Worm (Caenorhabditis elegans) whole organism, L3 larva: ENCODE results near the gene R10E9.3.

Experiments used
- R02D3.7 ChIP-seq: fragments of 150-350 bp; optimal IDR thresholded peaks from 2 replicates; lab custom pipeline; 2014; ENCODE audit warnings: missing biosample characterization, missing genetic modification characterization
- ZK546.5 ChIP-seq: sonication (generic microtip); optimal IDR thresholded peaks from 2 replicates; lab custom pipeline; 2017; ENCODE audit warnings: missing biosample characterization, missing genetic modification characterization
- aly-2 ChIP-seq: fragments of 150-350 bp; optimal IDR thresholded peaks from 2 replicates; lab custom pipeline; 2014; ENCODE audit warnings: missing biosample characterization, missing genetic modification characterization
- ama-1 ChIP-seq: fragments of 150-350 bp; optimal IDR thresholded peaks from 2 replicates; lab custom pipeline; 2018
- ceh-16 ChIP-seq: sonication (generic microtip); optimal IDR thresholded peaks from 2 replicates; lab custom pipeline; 2017; ENCODE audit warnings: missing biosample characterization, missing genetic modification characterization
- ceh-28 ChIP-seq: fragments of 150-350 bp; optimal IDR thresholded peaks from 2 replicates; lab custom pipeline; 2014; ENCODE audit warnings: missing biosample characterization, missing genetic modification reagents, missing genetic modification characterization
- ceh-82 ChIP-seq: fragments of 150-350 bp; optimal IDR thresholded peaks from 2 replicates; lab custom pipeline; 2014; ENCODE audit warnings: missing biosample characterization, missing genetic modification characterization
- ceh-9 ChIP-seq: sonication (generic microtip); optimal IDR thresholded peaks from 2 replicates; lab custom pipeline; 2018; ENCODE audit warnings: missing biosample characterization, missing genetic modification characterization
- daf-12 ChIP-seq: fragments of 150-350 bp; optimal IDR thresholded peaks from 2 replicates; lab custom pipeline; 2014; ENCODE audit warnings: missing biosample characterization, missing genetic modification reagents, missing genetic modification characterization
- egl-27 ChIP-seq: sonication (generic microtip); optimal IDR thresholded peaks from 4 replicates; lab custom pipeline; 2017; ENCODE audit warnings: missing biosample characterization, missing genetic modification reagents, missing genetic modification characterization
- egl-5 ChIP-seq: fragments of 150-350 bp; optimal IDR thresholded peaks from 2 replicates; lab custom pipeline; 2017; ENCODE audit warnings: missing biosample characterization, missing genetic modification reagents, missing genetic modification characterization, inconsistent platforms
- elt-1 ChIP-seq: fragments of 150-350 bp; optimal IDR thresholded peaks from 2 replicates; lab custom pipeline; 2014; ENCODE audit warnings: missing biosample characterization, missing genetic modification characterization
- elt-2 ChIP-seq: sonication (generic microtip); optimal IDR thresholded peaks from 2 replicates; lab custom pipeline; 2016; ENCODE audit warnings: missing genetic modification reagents, mild to moderate bottlenecking, missing genetic modification characterization, missing compliant biosample characterization
- elt-3 ChIP-seq, 3 experiments: fragments of 150-350 bp in 1 of 3; sonication (generic microtip) in 2 of 3; optimal IDR thresholded peaks; 2 replicates in 2 of 3; 4 replicates in 1 of 3; lab custom pipeline; 2014 to 2017; ENCODE audit warnings: missing biosample characterization in 3 of 3, missing genetic modification characterization in 3 of 3
- eor-1 ChIP-seq, 2 experiments: fragments of 150-350 bp; optimal IDR thresholded peaks; 2 replicates each; lab custom pipeline; 2014 to 2018; ENCODE audit warnings: missing biosample characterization in 2 of 2, missing genetic modification characterization in 2 of 2
- fkh-10 ChIP-seq: sonication (generic microtip); optimal IDR thresholded peaks from 2 replicates; lab custom pipeline; 2017; ENCODE audit warnings: missing biosample characterization, missing genetic modification reagents, missing genetic modification characterization
- fkh-2 ChIP-seq: fragments of 150-350 bp; optimal IDR thresholded peaks from 2 replicates; lab custom pipeline; 2014; ENCODE audit warnings: missing biosample characterization, missing genetic modification reagents, missing genetic modification characterization
- fos-1 ChIP-seq: fragments of 150-350 bp; optimal IDR thresholded peaks from 2 replicates; lab custom pipeline; 2014; ENCODE audit warnings: missing biosample characterization, missing genetic modification characterization
- hmg-11 ChIP-seq: sonication (generic microtip); optimal IDR thresholded peaks from 2 replicates; lab custom pipeline; 2016; ENCODE audit warnings: missing genetic modification characterization, missing compliant biosample characterization
- jun-1 ChIP-seq: fragments of 150-350 bp; optimal IDR thresholded peaks from 2 replicates; lab custom pipeline; 2014; ENCODE audit warnings: missing biosample characterization, missing genetic modification reagents, missing genetic modification characterization
- lin-15B ChIP-seq: fragments of 150-350 bp; optimal IDR thresholded peaks from 2 replicates; lab custom pipeline; 2014; ENCODE audit warnings: missing biosample characterization, missing genetic modification characterization
- lin-39 ChIP-seq: fragments of 150-350 bp; optimal IDR thresholded peaks from 2 replicates; lab custom pipeline; 2018; ENCODE audit warnings: missing biosample characterization, missing genetic modification reagents, missing genetic modification characterization
- lsy-12 ChIP-seq: sonication (generic microtip); optimal IDR thresholded peaks from 2 replicates; lab custom pipeline; 2016; ENCODE audit warnings: mild to moderate bottlenecking, missing genetic modification characterization, missing compliant biosample characterization
- mdl-1 ChIP-seq: fragments of 150-350 bp; optimal IDR thresholded peaks from 2 replicates; lab custom pipeline; 2014; ENCODE audit warnings: missing biosample characterization, missing genetic modification characterization
- mml-1 ChIP-seq: fragments of 150-350 bp; sonication (generic microtip); optimal IDR thresholded peaks from 3 replicates; lab custom pipeline; 2014; ENCODE audit warnings: missing biosample characterization, missing genetic modification characterization
- nfya-1 ChIP-seq: sonication (generic microtip); optimal IDR thresholded peaks from 2 replicates; lab custom pipeline; 2017; ENCODE audit warnings: missing genetic modification characterization, mild to moderate bottlenecking, missing compliant biosample characterization, antibody characterized with exemption, moderate library complexity; ENCODE audit not compliant: insufficient read depth
- nhr-11 ChIP-seq: fragments of 150-350 bp; optimal IDR thresholded peaks from 2 replicates; lab custom pipeline; 2014; ENCODE audit warnings: missing biosample characterization, missing genetic modification characterization
- nhr-12 ChIP-seq: fragments of 150-350 bp; optimal IDR thresholded peaks from 2 replicates; lab custom pipeline; 2014; ENCODE audit warnings: missing biosample characterization, missing genetic modification characterization
- nhr-23 ChIP-seq: fragments of 150-350 bp; optimal IDR thresholded peaks from 2 replicates; lab custom pipeline; 2014; ENCODE audit warnings: missing biosample characterization, missing genetic modification reagents, missing genetic modification characterization
- nhr-237 ChIP-seq: fragments of 150-350 bp; optimal IDR thresholded peaks from 2 replicates; lab custom pipeline; 2014; ENCODE audit warnings: missing biosample characterization, missing genetic modification characterization
- nhr-25 ChIP-seq: sonication (generic microtip); optimal IDR thresholded peaks from 2 replicates; lab custom pipeline; 2017; ENCODE audit warnings: missing biosample characterization, missing genetic modification characterization
- nhr-28 ChIP-seq: fragments of 150-350 bp; optimal IDR thresholded peaks from 2 replicates; lab custom pipeline; 2014; ENCODE audit warnings: missing biosample characterization, missing genetic modification characterization
- nhr-43 ChIP-seq: sonication (generic microtip); optimal IDR thresholded peaks from 2 replicates; lab custom pipeline; 2016; ENCODE audit warnings: mild to moderate bottlenecking, missing genetic modification characterization, missing compliant biosample characterization; ENCODE audit not compliant: poor library complexity, severe bottlenecking
- nhr-67 ChIP-seq: fragments of 150-350 bp; optimal IDR thresholded peaks from 2 replicates; lab custom pipeline; 2014; ENCODE audit warnings: missing biosample characterization, missing genetic modification characterization
- nhr-76 ChIP-seq: fragments of 150-350 bp; sonication (generic microtip); optimal IDR thresholded peaks from 5 replicates; lab custom pipeline; 2014; ENCODE audit warnings: missing biosample characterization, missing genetic modification characterization
- nhr-77 ChIP-seq: fragments of 150-350 bp; optimal IDR thresholded peaks from 2 replicates; lab custom pipeline; 2014; ENCODE audit warnings: missing biosample characterization, missing genetic modification characterization
- pha-4 ChIP-seq: fragments of 150-350 bp; optimal IDR thresholded peaks from 2 replicates; lab custom pipeline; 2014; ENCODE audit warnings: missing biosample characterization, missing genetic modification reagents, missing genetic modification characterization
- pqm-1 ChIP-seq: fragments of 150-350 bp; optimal IDR thresholded peaks from 2 replicates; lab custom pipeline; 2017; ENCODE audit warnings: missing biosample characterization, missing genetic modification characterization, inconsistent platforms
- sea-2 ChIP-seq: fragments of 150-350 bp; sonication (generic microtip); optimal IDR thresholded peaks from 4 replicates; lab custom pipeline; 2014; ENCODE audit warnings: missing biosample characterization, missing genetic modification reagents, missing genetic modification characterization
- skn-1 ChIP-seq: fragments of 150-350 bp; optimal IDR thresholded peaks from 2 replicates; lab custom pipeline; 2014; ENCODE audit warnings: missing biosample characterization, missing genetic modification characterization
- snpc-4 ChIP-seq: fragments of 150-350 bp; optimal IDR thresholded peaks from 2 replicates; lab custom pipeline; 2014; ENCODE audit warnings: missing biosample characterization, missing genetic modification characterization
- tbx-2 ChIP-seq: sonication (generic microtip); optimal IDR thresholded peaks from 2 replicates; lab custom pipeline; 2016; ENCODE audit warnings: mild to moderate bottlenecking, missing genetic modification characterization, missing compliant biosample characterization
- unc-39 ChIP-seq: sonication (generic microtip); optimal IDR thresholded peaks from 4 replicates; lab custom pipeline; 2017; ENCODE audit warnings: missing biosample characterization, missing genetic modification characterization
- unc-62 ChIP-seq: fragments of 150-350 bp; sonication (generic microtip); optimal IDR thresholded peaks from 4 replicates; lab custom pipeline; 2014; ENCODE audit warnings: missing biosample characterization, missing genetic modification reagents, missing genetic modification characterization
- zag-1 ChIP-seq: fragments of 150-350 bp; optimal IDR thresholded peaks from 2 replicates; lab custom pipeline; 2014; ENCODE audit warnings: missing biosample characterization, missing genetic modification characterization
- ztf-11 ChIP-seq: fragments of 150-350 bp; optimal IDR thresholded peaks from 2 replicates; lab custom pipeline; 2014; ENCODE audit warnings: missing biosample characterization, missing genetic modification characterization
- ztf-4 ChIP-seq: fragments of 150-350 bp; optimal IDR thresholded peaks from 2 replicates; lab custom pipeline; 2014; ENCODE audit warnings: missing biosample characterization, missing genetic modification characterization

R10E9.3 gene

ce11 chrIII:3994457-3994856 lies 34.4 kb downstream of the R10E9.3 start:
- TF ChIP-seq egl-5 (tag; lab: Kevin White, UChicago) (peak; percentile 29), elt-3 (tag; optimal IDR thresholded peaks at IDR 0.05; lab: Kevin White, UChicago) (no peak)

ce11 chrIII:4004064-4004580 lies 44.1 kb downstream of the R10E9.3 start, which contains the start of gene tif-1A:
TSS of gene tif-1A (minus strand) at chrIII:4004114.
- TF ChIP-seq nhr-12 (tag; lab: Kevin White, UChicago), result no peak
- no peak for TF ChIP-seq ztf-4
- peak; percentile 96 for TF ChIP-seq pha-4 (tag; lab: Kevin White, UChicago)
- TF ChIP-seq lin-15B (tag; lab: Kevin White, UChicago), result peak; percentile 78
- peak; percentile 88 for TF ChIP-seq hmg-11 (tag; lab: Kevin White, UChicago)
- peak; percentile 54 for TF ChIP-seq nhr-43 (tag; lab: Kevin White, UChicago)
- no peak for TF ChIP-seq nhr-237 (tag; lab: Kevin White, UChicago)
- no peak for TF ChIP-seq fos-1 (tag; lab: Kevin White, UChicago)
- no peak for TF ChIP-seq nhr-28 (tag; lab: Kevin White, UChicago)
- peak; percentile 52 for TF ChIP-seq nhr-77 (tag; lab: Kevin White, UChicago)
- TF ChIP-seq unc-62 (GFP tag; lab: Kevin White, UChicago), result no peak
- no peak for TF ChIP-seq ztf-11 (tag; lab: Kevin White, UChicago)
- TF ChIP-seq ceh-9 (tag; lab: Kevin White, UChicago), result no peak
- no peak for TF ChIP-seq ZK546.5 (tag; lab: Kevin White, UChicago)
- TF ChIP-seq elt-2 (tag; lab: Kevin White, UChicago), result peak; percentile 90
- no peak for TF ChIP-seq mml-1 (tag; lab: Kevin White, UChicago)
- peak; percentile 82 for TF ChIP-seq jun-1 (tag; lab: Kevin White, UChicago)
- TF ChIP-seq daf-12 (tag; lab: Kevin White, UChicago), result no peak
- peak; percentile 84 for TF ChIP-seq nhr-23 (tag; lab: Kevin White, UChicago)
- peak; percentile 76 for TF ChIP-seq skn-1 (tag; lab: Kevin White, UChicago)
- TF ChIP-seq eor-1 (tag; optimal IDR thresholded peaks at IDR 0.05; lab: Kevin White, UChicago), result no peak
- no peak for TF ChIP-seq zag-1
- TF ChIP-seq unc-39 (tag; lab: Kevin White, UChicago), result no peak
- no peak for TF ChIP-seq fkh-10
- peak; percentile 66 for TF ChIP-seq nhr-25 (tag; lab: Kevin White, UChicago)
- no peak for TF ChIP-seq elt-1
- TF ChIP-seq sea-2, result peak; percentile 21
- peak; percentile 83 for TF ChIP-seq lsy-12 (tag; lab: Kevin White, UChicago)
- TF ChIP-seq egl-27 (tag; lab: Kevin White, UChicago), result no peak
- TF ChIP-seq pqm-1, result peak; percentile 95
- no peak for TF ChIP-seq mdl-1
- no peak for TF ChIP-seq nhr-76 (tag; lab: Kevin White, UChicago)
- no peak for TF ChIP-seq nhr-67 (tag; lab: Kevin White, UChicago)
- peak; percentile 19 for TF ChIP-seq egl-5 (tag; lab: Kevin White, UChicago)
- no peak for TF ChIP-seq elt-3 (tag; optimal IDR thresholded peaks at IDR 0.05; lab: Kevin White, UChicago)
- peak; percentile 65 for TF ChIP-seq tbx-2 (tag; lab: Kevin White, UChicago)
- TF ChIP-seq aly-2, result no peak
- TF ChIP-seq ama-1 (lab: Kevin White, UChicago), result peak; percentile 61
- no peak for TF ChIP-seq fkh-2 (tag; lab: Kevin White, UChicago)
- TF ChIP-seq nhr-11 (tag; lab: Kevin White, UChicago), result no peak
- no peak for TF ChIP-seq ceh-82 (tag; lab: Kevin White, UChicago)
- peak; percentile 85 for TF ChIP-seq nfya-1 (tag; lab: Kevin White, UChicago)
- no peak for TF ChIP-seq ceh-16
- peak; percentile 82 for TF ChIP-seq snpc-4 (tag; lab: Kevin White, UChicago)
- TF ChIP-seq ceh-28 (tag; lab: Kevin White, UChicago), result peak; percentile 45
- peak; percentile 68 for TF ChIP-seq R02D3.7 (tag; lab: Kevin White, UChicago)
- peak; percentile 68 for TF ChIP-seq lin-39 (tag; lab: Kevin White, UChicago)
